Worm (Caenorhabditis elegans) whole organism, early embryonic: ENCODE results near the gene F59F5.5.

Experiments used
- B0310.2 ChIP-seq: sonication (generic microtip); optimal IDR thresholded peaks from 2 replicates; lab custom pipeline; 2016; ENCODE audit warnings: mild to moderate bottlenecking, missing genetic modification characterization, missing compliant biosample characterization
- F13C5.2 ChIP-seq: sonication (generic microtip); optimal IDR thresholded peaks from 2 replicates; lab custom pipeline; 2017; ENCODE audit warnings: mild to moderate bottlenecking, missing genetic modification characterization, inconsistent platforms, missing compliant biosample characterization
- aly-1 ChIP-seq: sonication (generic microtip); optimal IDR thresholded peaks from 2 replicates; lab custom pipeline; 2016; ENCODE audit warnings: missing genetic modification characterization, missing compliant biosample characterization
- ama-1 ChIP-seq: fragments of 150-350 bp; optimal IDR thresholded peaks from 2 replicates; lab custom pipeline; 2014
- ceh-13 ChIP-seq: fragments of 200-800 bp; sonication (Bioruptor generic); optimal IDR thresholded peaks from 2 replicates; lab custom pipeline; 2018; ENCODE audit warnings: mild to moderate bottlenecking, missing genetic modification characterization, missing compliant biosample characterization
- ceh-36 ChIP-seq: sonication (generic microtip); optimal IDR thresholded peaks from 2 replicates; lab custom pipeline; 2016; ENCODE audit warnings: missing genetic modification characterization, inconsistent platforms, missing compliant biosample characterization
- ets-7 ChIP-seq: sonication (generic microtip); optimal IDR thresholded peaks from 2 replicates; lab custom pipeline; 2016; ENCODE audit warnings: missing genotype, missing genetic modification characterization, missing compliant biosample characterization
- flt-1 ChIP-seq: fragments of 200-800 bp; sonication (Bioruptor generic); IDR thresholded peaks from 2 replicates; pipeline ENCODE4 v1.3.6; 2022; ENCODE audit warnings: missing genetic modification characterization, missing compliant biosample characterization
- hmbx-1 ChIP-seq: sonication (generic microtip); optimal IDR thresholded peaks from 2 replicates; lab custom pipeline; 2016; ENCODE audit warnings: mild to moderate bottlenecking, missing genetic modification characterization, missing compliant biosample characterization
- hmg-4 ChIP-seq: fragments of 200-800 bp; sonication (Bioruptor generic); optimal IDR thresholded peaks from 2 replicates; lab custom pipeline; 2018; ENCODE audit warnings: mild to moderate bottlenecking, missing genetic modification characterization, missing compliant biosample characterization
- hnd-1 ChIP-seq: sonication (generic microtip); optimal IDR thresholded peaks from 2 replicates; lab custom pipeline; 2016; ENCODE audit warnings: missing genetic modification characterization, missing compliant biosample characterization
- pes-1 ChIP-seq: fragments of 200-800 bp; sonication (Bioruptor generic); IDR thresholded peaks from 2 replicates; pipeline ENCODE4 v1.3.6; 2022; ENCODE audit warnings: missing genetic modification reagents, missing genetic modification characterization, missing compliant biosample characterization
- scrt-1 ChIP-seq: fragments of 200-800 bp; sonication (Bioruptor generic); IDR thresholded peaks from 2 replicates; pipeline ENCODE4 v1.3.6; 2022; ENCODE audit warnings: missing genetic modification characterization, missing compliant biosample characterization
- sea-1 ChIP-seq: fragments of 200-800 bp; sonication (Bioruptor generic); conservative IDR thresholded peaks from 2 replicates; pipeline ENCODE4 v1.3.6; 2022; ENCODE audit warnings: missing genetic modification characterization, missing compliant biosample characterization
- tbx-11 ChIP-seq: fragments of 200-800 bp; sonication (Bioruptor generic); IDR thresholded peaks from 2 replicates; pipeline ENCODE4 v1.3.6; 2022; ENCODE audit warnings: missing genetic modification characterization, missing compliant biosample characterization
- tbx-37 ChIP-seq: fragments of 200-800 bp; sonication (Bioruptor generic); conservative IDR thresholded peaks from 2 replicates; pipeline ENCODE4 v1.3.6; 2022; ENCODE audit warnings: missing genetic modification reagents, missing genetic modification characterization, missing compliant biosample characterization
- tra-4 ChIP-seq: sonication (generic microtip); optimal IDR thresholded peaks from 2 replicates; lab custom pipeline; 2017; ENCODE audit warnings: missing genetic modification characterization, missing compliant biosample characterization

F59F5.5 gene

ce11 chrX:10533447-10533846 is 12.4 kb upstream of the F59F5.5 start, which contains the start of gene glo-3:
glo-3 (plus strand) TSS chrX:10533699.
- no peak for TF ChIP-seq hmg-4 (GFP tag; lab: Kevin White, UChicago)
- TF ChIP-seq ets-7 (tag; lab: Kevin White, UChicago): no peak
- TF ChIP-seq ceh-13 (GFP tag; lab: Kevin White, UChicago): no peak
- no peak for TF ChIP-seq ama-1 (lab: Kevin White, UChicago)
- no peak for TF ChIP-seq tra-4 (tag; lab: Kevin White, UChicago)
- no peak for TF ChIP-seq hnd-1 (tag; lab: Kevin White, UChicago)
- TF ChIP-seq tbx-37 (GFP tag; lab: Robert Waterston, UW): no peak

- TF ChIP-seq sea-1 (GFP tag; lab: Robert Waterston, UW) (no peak), tra-4 (tag; lab: Kevin White, UChicago) (no peak), hmbx-1 (tag; lab: Kevin White, UChicago) (no peak), ama-1 (lab: Kevin White, UChicago) (no peak), aly-1 (no peak), hnd-1 (tag; lab: Kevin White, UChicago) (no peak), ceh-36 (no peak), ceh-13 (GFP tag; lab: Kevin White, UChicago) (no peak), tbx-37 (GFP tag; lab: Robert Waterston, UW) (no peak), tbx-11 (no peak), scrt-1 (GFP tag; lab: Robert Waterston, UW) (no peak), B0310.2 (no peak), ets-7 (tag; lab: Kevin White, UChicago) (no peak), flt-1 (no peak), hmg-4 (GFP tag; lab: Kevin White, UChicago) (no peak), pes-1 (GFP tag; lab: Robert Waterston, UW) (no peak), F13C5.2 (no peak)
Measured at ce11 chrX:10534625-10535244, 11.1 kb upstream of the F59F5.5 start.

- TF ChIP-seq hmbx-1 (tag; lab: Kevin White, UChicago): no peak
- TF ChIP-seq tbx-37 (GFP tag; lab: Robert Waterston, UW): no peak
- no peak for TF ChIP-seq ceh-13 (GFP tag; lab: Kevin White, UChicago)
- TF ChIP-seq F13C5.2: no peak
- no peak for TF ChIP-seq B0310.2
- no peak for TF ChIP-seq tbx-11
- no peak for TF ChIP-seq tra-4 (tag; lab: Kevin White, UChicago)
- TF ChIP-seq pes-1 (GFP tag; lab: Robert Waterston, UW): no peak
- no peak for TF ChIP-seq ceh-36
- TF ChIP-seq ama-1 (lab: Kevin White, UChicago): no peak
- TF ChIP-seq hmg-4 (GFP tag; lab: Kevin White, UChicago): no peak
- TF ChIP-seq aly-1: no peak
- no peak for TF ChIP-seq flt-1
- TF ChIP-seq hnd-1 (tag; lab: Kevin White, UChicago): no peak
- TF ChIP-seq ets-7 (tag; lab: Kevin White, UChicago): no peak
- no peak for TF ChIP-seq sea-1 (GFP tag; lab: Robert Waterston, UW)
- no peak for TF ChIP-seq scrt-1 (GFP tag; lab: Robert Waterston, UW)
Measured at ce11 chrX:10541789-10542188, 4.0 kb upstream of the F59F5.5 start.

ce11 chrX:10542313-10543048 is 3.3 kb upstream of the F59F5.5 start, which contains the start of the genes F59F5.3 and F59F5.4:
F59F5.3 (minus strand) TSS chrX:10542413.
F59F5.4 (plus strand) TSS chrX:10542998.
- no peak for TF ChIP-seq pes-1 (GFP tag; lab: Robert Waterston, UW)
- no peak for TF ChIP-seq hmbx-1 (tag; lab: Kevin White, UChicago)
- no peak for TF ChIP-seq aly-1
- no peak for TF ChIP-seq sea-1 (GFP tag; lab: Robert Waterston, UW)
- no peak for TF ChIP-seq tbx-11
- TF ChIP-seq tbx-37 (GFP tag; lab: Robert Waterston, UW): no peak
- no peak for TF ChIP-seq F13C5.2
- TF ChIP-seq ceh-36: no peak
- no peak for TF ChIP-seq tra-4 (tag; lab: Kevin White, UChicago)
- TF ChIP-seq hnd-1 (tag; lab: Kevin White, UChicago): no peak
- no peak for TF ChIP-seq hmg-4 (GFP tag; lab: Kevin White, UChicago)
- no peak for TF ChIP-seq ceh-13 (GFP tag; lab: Kevin White, UChicago)
- no peak for TF ChIP-seq B0310.2

- TF ChIP-seq ceh-13 (GFP tag; lab: Kevin White, UChicago) (no peak), F13C5.2 (no peak), tra-4 (tag; lab: Kevin White, UChicago) (no peak), scrt-1 (GFP tag; lab: Robert Waterston, UW) (no peak), pes-1 (GFP tag; lab: Robert Waterston, UW) (no peak), tbx-37 (GFP tag; lab: Robert Waterston, UW) (no peak), aly-1 (no peak), ceh-36 (no peak), ets-7 (tag; lab: Kevin White, UChicago) (no peak)
Measured at ce11 chrX:10553048-10553447, 7.2 kb downstream of the F59F5.5 start.

ce11 chrX:10555189-10555964 is 9.6 kb downstream of the F59F5.5 start, which contains the start of gene syd-2:
syd-2 (minus strand) TSS chrX:10555239.
- TF ChIP-seq flt-1 (no peak; the same call in 1 of the 2 replicates), F13C5.2 (peak; percentile 74), tbx-37 (GFP tag; lab: Robert Waterston, UW) (no peak), aly-1 (peak; percentile 64), ceh-13 (GFP tag; lab: Kevin White, UChicago) (no peak), sea-1 (GFP tag; lab: Robert Waterston, UW) (peak; percentile 80), ets-7 (tag; lab: Kevin White, UChicago) (peak; percentile 40), ceh-36 (no peak), hmg-4 (GFP tag; lab: Kevin White, UChicago) (peak; percentile 96), hnd-1 (tag; lab: Kevin White, UChicago) (peak; percentile 14)
